Fruit fly (Drosophila melanogaster) whole organism, adult: ENCODE data around the gene tkv.

Experiments used
- CG11617 ChIP-seq: fragments of 200-800 bp; sonication (Bioruptor generic); optimal IDR thresholded peaks from 2 replicates; lab custom pipeline; 2017; ENCODE audit warnings: mild to moderate bottlenecking, missing biosample characterization, missing genetic modification reagents, missing genetic modification characterization
- CG12768 ChIP-seq: fragments of 200-800 bp; sonication (Bioruptor generic); optimal IDR thresholded peaks from 2 replicates; lab custom pipeline; 2017; ENCODE audit warnings: missing biosample characterization, missing genetic modification characterization, mild to moderate bottlenecking, moderate library complexity, missing genetic modification reagents
- CG14711 ChIP-seq: fragments of 200-800 bp; sonication (Bioruptor generic); optimal IDR thresholded peaks from 2 replicates; lab custom pipeline; 2018; ENCODE audit warnings: missing biosample characterization, mild to moderate bottlenecking, missing genetic modification characterization, moderate library complexity
- CG1620 ChIP-seq: fragments of 200-800 bp; sonication (Bioruptor generic); optimal IDR thresholded peaks from 2 replicates; lab custom pipeline; 2016; ENCODE audit warnings: missing biosample characterization, missing genetic modification characterization
- CG33017 ChIP-seq: fragments of 200-800 bp; sonication (Bioruptor generic); optimal IDR thresholded peaks from 2 replicates; lab custom pipeline; 2018; ENCODE audit warnings: missing biosample characterization, mild to moderate bottlenecking, missing genetic modification characterization, moderate library complexity
- CG5204 ChIP-seq: fragments of 200-800 bp; sonication (Bioruptor generic); optimal IDR thresholded peaks from 2 replicates; lab custom pipeline; 2016; ENCODE audit warnings: missing biosample characterization, missing genetic modification characterization
- CG7045 ChIP-seq: fragments of 200-800 bp; sonication (Bioruptor generic); optimal IDR thresholded peaks from 2 replicates; lab custom pipeline; 2017; ENCODE audit warnings: missing biosample characterization, mild to moderate bottlenecking, missing genetic modification characterization
- CG7101 ChIP-seq: fragments of 200-800 bp; sonication (Bioruptor generic); optimal IDR thresholded peaks from 2 replicates; lab custom pipeline; 2018; ENCODE audit warnings: missing biosample characterization, mild to moderate bottlenecking, missing genetic modification characterization, moderate library complexity
- Clk ChIP-seq: fragments of 200-800 bp; sonication (Bioruptor generic); optimal IDR thresholded peaks from 2 replicates; lab custom pipeline; 2017; ENCODE audit warnings: missing biosample characterization, missing genetic modification characterization
- Crg-1 ChIP-seq: fragments of 200-800 bp; sonication (Bioruptor generic); optimal IDR thresholded peaks from 2 replicates; lab custom pipeline; 2016; ENCODE audit warnings: missing biosample characterization, missing genetic modification characterization
- Hr96 ChIP-seq: fragments of 200-800 bp; sonication (Bioruptor generic); optimal IDR thresholded peaks from 2 replicates; lab custom pipeline; 2016; ENCODE audit warnings: missing biosample characterization, missing genetic modification characterization
- Mnt ChIP-seq: fragments of 200-800 bp; sonication (Bioruptor generic); optimal IDR thresholded peaks from 2 replicates; lab custom pipeline; 2016; ENCODE audit warnings: missing biosample characterization, mild to moderate bottlenecking, missing genetic modification characterization
- bab1 ChIP-seq: fragments of 200-800 bp; sonication (Bioruptor generic); optimal IDR thresholded peaks from 3 replicates; lab custom pipeline; 2019; ENCODE audit warnings: missing biosample characterization, mild to moderate bottlenecking, missing genetic modification characterization, moderate library complexity
- cic ChIP-seq: fragments of 200-800 bp; sonication (Bioruptor generic); optimal IDR thresholded peaks from 2 replicates; lab custom pipeline; 2017; ENCODE audit warnings: missing biosample characterization, mild to moderate bottlenecking, missing genetic modification characterization, moderate library complexity
- cnc ChIP-seq, 2 experiments: fragments of >200 bp; optimal IDR thresholded peaks; 2 replicates each; lab custom pipeline; 2017
- kay ChIP-seq: fragments of 200-800 bp; sonication (Bioruptor generic); peaks from one replicate; lab custom pipeline; 2016; ENCODE audit warnings: missing biosample characterization, missing genetic modification characterization, borderline replicate concordance
- ovo ChIP-seq: fragments of 200-800 bp; sonication (Bioruptor generic); optimal IDR thresholded peaks from 2 replicates; lab custom pipeline; 2016; ENCODE audit warnings: missing biosample characterization, missing genetic modification characterization
- pad ChIP-seq: fragments of 200-800 bp; sonication (Bioruptor generic); optimal IDR thresholded peaks from 3 replicates; lab custom pipeline; 2017; ENCODE audit warnings: missing biosample characterization, missing genetic modification characterization, mild to moderate bottlenecking, moderate library complexity, missing genetic modification reagents
- tj ChIP-seq: fragments of 200-800 bp; sonication (Bioruptor generic); optimal IDR thresholded peaks from 3 replicates; lab custom pipeline; 2017; ENCODE audit warnings: missing biosample characterization, mild to moderate bottlenecking, missing genetic modification characterization, moderate library complexity
- toe ChIP-seq: fragments of 200-800 bp; sonication (Bioruptor generic); optimal IDR thresholded peaks from 2 replicates; lab custom pipeline; 2016; ENCODE audit warnings: missing biosample characterization, missing genetic modification characterization

tkv gene

DNA sequence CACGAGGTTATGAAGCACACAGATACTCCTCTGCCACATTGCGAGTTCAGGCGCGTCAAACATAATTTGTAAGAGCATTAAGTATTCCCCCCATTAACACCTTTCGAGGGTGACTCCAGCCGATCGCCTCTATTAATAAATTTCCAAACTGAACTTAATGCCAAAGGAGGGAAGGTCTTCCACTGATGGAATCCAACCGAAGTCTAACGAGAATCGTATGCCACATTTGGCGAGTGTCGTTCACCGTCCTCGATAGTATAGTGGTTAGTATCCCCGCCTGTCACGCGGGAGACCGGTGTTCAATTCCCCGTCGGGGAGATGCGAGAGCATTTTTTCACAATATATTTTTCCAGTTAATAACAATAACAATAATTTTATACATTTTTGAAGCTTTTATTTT, 30.7 kb downstream of the tkv start:
- TF ChIP-seq CG1620 (GFP tag; lab: Kevin White, UChicago): no peak
- peak; percentile 9 for TF ChIP-seq bab1 (GFP tag; lab: Kevin White, UChicago)
- no peak for TF ChIP-seq cnc (optimal IDR thresholded peaks at IDR 0.05; lab: Kevin White, UChicago)

- TF ChIP-seq CG5204 (no peak), CG33017 (tag; lab: Kevin White, UChicago) (no peak), Crg-1 (GFP tag; lab: Kevin White, UChicago) (no peak), CG1620 (GFP tag; lab: Kevin White, UChicago) (no peak), CG7101 (tag; lab: Kevin White, UChicago) (no peak), CG7045 (no peak)
These were observed 31.5 kb downstream of the tkv start for dm6 chr2L:5239433-5240278.

- TF ChIP-seq Clk (GFP tag; lab: Kevin White, UChicago): no peak
- TF ChIP-seq ovo (GFP tag; lab: Kevin White, UChicago): no peak
- TF ChIP-seq kay (GFP tag; lab: Kevin White, UChicago): no peak
- TF ChIP-seq CG33017 (tag; lab: Kevin White, UChicago): no peak
- no peak for TF ChIP-seq Hr96 (GFP tag; lab: Kevin White, UChicago)
- TF ChIP-seq CG7101 (tag; lab: Kevin White, UChicago): no peak
- no peak for TF ChIP-seq cnc (optimal IDR thresholded peaks at IDR 0.05; lab: Kevin White, UChicago)
- TF ChIP-seq CG12768 (GFP tag; lab: Kevin White, UChicago): no peak
- no peak for TF ChIP-seq bab1 (GFP tag; lab: Kevin White, UChicago)
- TF ChIP-seq tj (GFP tag; lab: Kevin White, UChicago): no peak
- no peak for TF ChIP-seq CG11617 (GFP tag; lab: Kevin White, UChicago)
- no peak for TF ChIP-seq Mnt (GFP tag; lab: Kevin White, UChicago)
- TF ChIP-seq cic (GFP tag; lab: Kevin White, UChicago): no peak
- no peak for TF ChIP-seq Crg-1 (GFP tag; lab: Kevin White, UChicago)
- TF ChIP-seq CG7045: no peak
- no peak for TF ChIP-seq toe (GFP tag; lab: Kevin White, UChicago)
- TF ChIP-seq pad (GFP tag; lab: Kevin White, UChicago): no peak
- no peak for TF ChIP-seq CG14711 (tag; lab: Kevin White, UChicago)
- no peak for TF ChIP-seq CG5204
- TF ChIP-seq CG1620 (GFP tag; lab: Kevin White, UChicago): no peak
These were observed 32.6 kb downstream of the tkv start for dm6 chr2L:5238567-5238925.

dm6 chr2L:5237899-5238566, 33.2 kb downstream of the tkv start:
- TF ChIP-seq Clk (GFP tag; lab: Kevin White, UChicago) (no peak), CG7045 (no peak), kay (GFP tag; lab: Kevin White, UChicago) (peak; percentile 51)

DNA sequence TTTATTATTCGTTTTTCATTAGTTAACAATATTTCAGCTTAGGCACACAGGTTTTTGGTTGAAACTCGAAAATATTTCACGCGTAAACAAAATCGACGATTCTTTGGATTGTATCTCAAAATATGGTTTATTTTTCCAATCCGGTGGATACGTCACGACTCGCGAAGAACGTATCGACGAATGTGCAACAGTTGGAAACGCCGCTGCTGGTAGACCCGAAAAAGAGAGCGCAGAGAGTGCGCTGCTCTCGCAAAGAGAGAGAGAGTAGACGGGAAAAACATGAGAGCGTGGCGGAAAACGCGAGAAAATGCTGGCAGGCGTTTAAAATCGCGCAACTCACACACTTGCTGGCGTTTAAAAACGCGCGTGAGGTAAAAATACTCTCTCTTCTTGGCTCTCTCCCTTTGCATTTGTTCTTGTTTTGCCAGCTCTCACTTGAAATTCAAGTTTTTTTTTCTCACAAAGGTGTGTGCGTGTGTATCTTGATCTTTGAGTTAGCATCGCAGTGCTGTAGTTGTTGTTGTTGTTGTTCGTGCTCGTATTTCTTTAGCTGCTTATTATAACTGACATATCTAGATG, 33.9 kb downstream of the tkv start:
- TF ChIP-seq CG12768 (GFP tag; lab: Kevin White, UChicago) (no peak), CG33017 (tag; lab: Kevin White, UChicago) (peak; percentile 8), tj (GFP tag; lab: Kevin White, UChicago) (peak; percentile 92), CG11617 (GFP tag; lab: Kevin White, UChicago) (no peak), Mnt (GFP tag; lab: Kevin White, UChicago) (peak; percentile 31), Clk (GFP tag; lab: Kevin White, UChicago) (no peak), CG7101 (tag; lab: Kevin White, UChicago) (peak; percentile 20)

DNA sequence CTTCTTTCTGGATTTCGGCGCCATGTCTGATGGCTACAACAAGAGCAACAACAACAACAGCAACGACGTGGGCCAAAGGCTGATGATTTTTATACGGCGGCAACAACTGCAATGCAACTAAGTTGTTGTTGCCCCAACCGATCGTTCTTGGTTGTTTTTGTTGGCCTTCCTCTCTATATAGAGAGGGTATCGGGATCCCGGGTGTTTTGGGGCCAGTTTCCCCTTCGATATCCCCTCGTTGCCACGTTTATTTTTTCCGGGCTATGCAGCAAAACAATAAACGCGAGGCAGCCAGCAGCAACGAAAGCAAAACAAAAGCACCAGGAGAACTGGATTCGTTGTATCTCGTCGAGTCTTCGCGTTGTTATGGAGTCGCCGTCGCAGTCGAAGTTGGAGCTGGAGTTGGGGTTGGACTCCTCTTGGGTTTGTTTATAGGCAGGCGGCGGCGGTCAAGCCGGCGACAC, 34.8 kb downstream of the tkv start:
- TF ChIP-seq cnc (optimal IDR thresholded peaks at IDR 0.05; lab: Kevin White, UChicago) (no peak), CG7101 (tag; lab: Kevin White, UChicago) (no peak), CG12768 (GFP tag; lab: Kevin White, UChicago) (no peak), bab1 (GFP tag; lab: Kevin White, UChicago) (no peak), ovo (GFP tag; lab: Kevin White, UChicago) (no peak), Clk (GFP tag; lab: Kevin White, UChicago) (no peak), cic (GFP tag; lab: Kevin White, UChicago) (no peak), CG33017 (tag; lab: Kevin White, UChicago) (no peak), CG5204 (no peak), Crg-1 (GFP tag; lab: Kevin White, UChicago) (no peak), kay (GFP tag; lab: Kevin White, UChicago) (no peak), CG11617 (GFP tag; lab: Kevin White, UChicago) (no peak), Hr96 (GFP tag; lab: Kevin White, UChicago) (no peak), CG1620 (GFP tag; lab: Kevin White, UChicago) (no peak), CG7045 (no peak), toe (GFP tag; lab: Kevin White, UChicago) (no peak), Mnt (GFP tag; lab: Kevin White, UChicago) (no peak), tj (GFP tag; lab: Kevin White, UChicago) (no peak), CG14711 (tag; lab: Kevin White, UChicago) (no peak), pad (GFP tag; lab: Kevin White, UChicago) (no peak)
